Fruit fly (Drosophila melanogaster): ENCODE results near the gene CG8907.

DNA sequence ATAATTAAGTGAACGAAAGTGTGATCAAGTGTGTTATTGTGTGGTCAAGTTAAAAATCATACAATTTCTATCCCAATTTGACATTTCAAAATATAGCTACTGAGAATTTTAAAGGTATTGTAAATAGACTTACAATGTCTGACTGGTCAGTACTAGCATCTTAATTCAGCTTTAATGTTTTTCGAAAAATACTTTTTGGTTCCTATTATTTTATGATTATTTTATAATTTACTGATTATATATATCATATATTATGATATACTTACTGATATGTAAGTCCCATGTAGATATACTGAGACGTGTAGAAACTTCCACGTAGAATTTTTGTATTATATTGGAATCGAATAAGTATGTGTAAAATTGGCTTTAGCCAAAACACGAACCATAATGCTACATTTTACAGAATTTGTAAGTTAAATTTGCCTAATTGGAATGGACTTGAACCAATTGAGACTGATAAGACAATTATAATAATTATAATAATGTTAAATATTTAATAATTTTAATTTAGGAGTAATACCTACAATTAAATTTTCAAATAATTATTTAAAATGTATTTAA is 30.2 kb upstream of the CG8907 start, which contains the start of gene Actn3:
- TF ChIP-seq N (GFP tag; optimal IDR thresholded peaks at IDR 0.05) = no peak
- TF ChIP-seq psq (GFP tag; optimal IDR thresholded peaks at IDR 0.05) = no peak
- TF ChIP-seq h (GFP tag; optimal IDR thresholded peaks at IDR 0.05) = no peak
- TF ChIP-seq dsf (GFP tag; optimal IDR thresholded peaks at IDR 0.05; ENCODE audit: borderline replicate concordance) = no peak
- no peak for TF ChIP-seq Abd-B (GFP tag; optimal IDR thresholded peaks at IDR 0.05)
- no peak for TF ChIP-seq Hr78 (GFP tag; optimal IDR thresholded peaks at IDR 0.05)
- no peak for TF ChIP-seq Mio (GFP tag; optimal IDR thresholded peaks at IDR 0.05)
